Fruit fly (Drosophila melanogaster) whole organism, embryonic: Measurements from ENCODE around the gene Tsr1.

Experiments used
- Ada2b ChIP-seq: fragments of 200-800 bp; sonication (Bioruptor generic); IDR thresholded peaks from 2 replicates; pipeline ENCODE4 v1.3.6; 2022; ENCODE audit warnings: missing biosample characterization, missing genetic modification characterization
- Bdp1 ChIP-seq: fragments of 200-800 bp; sonication (Bioruptor generic); optimal IDR thresholded peaks from 3 replicates; lab custom pipeline; 2016; ENCODE audit warnings: missing biosample characterization, missing genetic modification characterization
- CG10565 ChIP-seq: fragments of 200-800 bp; sonication (Bioruptor generic); optimal IDR thresholded peaks from 3 replicates; lab custom pipeline; 2016; ENCODE audit warnings: missing biosample characterization, mild to moderate bottlenecking, missing genetic modification characterization
- CG11398 ChIP-seq: fragments of 200-800 bp; sonication (Bioruptor generic); optimal IDR thresholded peaks from 2 replicates; lab custom pipeline; 2016; ENCODE audit warnings: missing biosample characterization, missing genetic modification characterization
- CG11723 ChIP-seq: fragments of 200-800 bp; sonication (Bioruptor generic); optimal IDR thresholded peaks from 2 replicates; lab custom pipeline; 2017; ENCODE audit warnings: missing biosample characterization, mild to moderate bottlenecking, missing genetic modification characterization
- CG12155 ChIP-seq: fragments of 200-800 bp; sonication (Bioruptor generic); optimal IDR thresholded peaks from 3 replicates; lab custom pipeline; 2016; ENCODE audit warnings: missing biosample characterization, missing genetic modification characterization
- CG14441 ChIP-seq: fragments of 200-800 bp; sonication (Bioruptor generic); IDR thresholded peaks from 2 replicates; pipeline ENCODE4 v1.3.6; 2022; ENCODE audit warnings: missing biosample characterization, missing genetic modification characterization
- CG15011 ChIP-seq: fragments of 200-800 bp; sonication (Bioruptor generic); optimal IDR thresholded peaks from 3 replicates; lab custom pipeline; 2018; ENCODE audit warnings: missing biosample characterization, mild to moderate bottlenecking, missing genetic modification characterization
- CG15269 ChIP-seq: fragments of 200-800 bp; sonication (Bioruptor generic); optimal IDR thresholded peaks from 2 replicates; lab custom pipeline; 2018; ENCODE audit warnings: missing biosample characterization, mild to moderate bottlenecking, missing genetic modification characterization, moderate library complexity
- CG16815 ChIP-seq: fragments of 200-800 bp; sonication (Bioruptor generic); optimal IDR thresholded peaks from 3 replicates; lab custom pipeline; 2017; ENCODE audit warnings: missing biosample characterization, mild to moderate bottlenecking, missing genetic modification characterization
- CG17802 ChIP-seq: fragments of 200-800 bp; sonication (Bioruptor generic); optimal IDR thresholded peaks from 2 replicates; lab custom pipeline; 2018; ENCODE audit warnings: missing biosample characterization, mild to moderate bottlenecking, missing genetic modification characterization, moderate library complexity
- CG18619 ChIP-seq: fragments of 200-800 bp; sonication (Bioruptor generic); optimal IDR thresholded peaks from 3 replicates; lab custom pipeline; 2017; ENCODE audit warnings: missing biosample characterization, mild to moderate bottlenecking, missing genetic modification characterization
- CG34422 ChIP-seq: fragments of 200-800 bp; sonication (Bioruptor generic); IDR thresholded peaks from 3 replicates; pipeline ENCODE4 v1.3.6; 2022; ENCODE audit warnings: missing biosample characterization, missing genetic modification characterization
- CG7357 ChIP-seq: fragments of 200-800 bp; sonication (Bioruptor generic); IDR thresholded peaks from 3 replicates; pipeline ENCODE4 v1.3.6; 2022; ENCODE audit warnings: missing biosample characterization, missing genetic modification characterization
- CG7372 ChIP-seq: fragments of 200-800 bp; sonication (Bioruptor generic); IDR thresholded peaks from 2 replicates; pipeline ENCODE4 v1.3.6; 2022; ENCODE audit warnings: missing biosample characterization, missing genetic modification characterization
- CG7839 ChIP-seq: fragments of 200-800 bp; sonication (Bioruptor generic); optimal IDR thresholded peaks from 3 replicates; lab custom pipeline; 2018; ENCODE audit warnings: missing biosample characterization, mild to moderate bottlenecking, missing genetic modification characterization, moderate library complexity
- CG7928 ChIP-seq: fragments of 200-800 bp; sonication (Bioruptor generic); optimal IDR thresholded peaks from 2 replicates; lab custom pipeline; 2017; ENCODE audit warnings: missing biosample characterization, mild to moderate bottlenecking, missing genetic modification characterization
- CG8089 ChIP-seq: fragments of 200-800 bp; sonication (Bioruptor generic); optimal IDR thresholded peaks from 3 replicates; lab custom pipeline; 2016; ENCODE audit warnings: missing biosample characterization, missing genetic modification characterization
- CG8359 ChIP-seq: fragments of 200-800 bp; sonication (Bioruptor generic); optimal IDR thresholded peaks from 2 replicates; lab custom pipeline; 2017; ENCODE audit warnings: missing biosample characterization, mild to moderate bottlenecking, missing genetic modification characterization, borderline replicate concordance
- CG8924 ChIP-seq: fragments of 200-800 bp; optimal IDR thresholded peaks from 3 replicates; lab custom pipeline; 2019; ENCODE audit warnings: missing biosample characterization, mild to moderate bottlenecking, missing genetic modification characterization, moderate library complexity
- Chrac-16 ChIP-seq: fragments of 200-800 bp; sonication (Bioruptor generic); optimal IDR thresholded peaks from 3 replicates; lab custom pipeline; 2016; ENCODE audit warnings: missing biosample characterization, missing genetic modification characterization
- Dip2 ChIP-seq: fragments of 200-800 bp; sonication (Bioruptor generic); IDR thresholded peaks from 2 replicates; pipeline ENCODE4 v1.3.6; 2022; ENCODE audit warnings: missing biosample characterization, missing genetic modification characterization
- Elba2 ChIP-seq: fragments of 200-800 bp; sonication (Bioruptor generic); optimal IDR thresholded peaks from 3 replicates; lab custom pipeline; 2016; ENCODE audit warnings: missing biosample characterization, missing genetic modification characterization
- Fer1 ChIP-seq: fragments of 200-800 bp; sonication (Bioruptor generic); optimal IDR thresholded peaks from 2 replicates; lab custom pipeline; 2017; ENCODE audit warnings: missing biosample characterization, mild to moderate bottlenecking, missing genetic modification characterization
- Gug ChIP-seq: fragments of 200-800 bp; sonication (Bioruptor generic); IDR thresholded peaks from 4 replicates; pipeline ENCODE4 v1.3.6; 2022; ENCODE audit warnings: missing biosample characterization, missing genetic modification characterization
- HLH3B ChIP-seq: fragments of 200-800 bp; sonication (Bioruptor generic); IDR thresholded peaks from 2 replicates; pipeline ENCODE4 v1.3.6; 2022; ENCODE audit warnings: missing biosample characterization, missing genetic modification characterization
- Lhr ChIP-seq: fragments of 200-800 bp; sonication (Bioruptor generic); optimal IDR thresholded peaks from 3 replicates; lab custom pipeline; 2017; ENCODE audit warnings: mild to moderate bottlenecking, missing biosample characterization, missing genetic modification reagents, missing genetic modification characterization
- PHDP ChIP-seq: fragments of 200-800 bp; sonication (Bioruptor generic); optimal IDR thresholded peaks from 3 replicates; lab custom pipeline; 2018; ENCODE audit warnings: missing biosample characterization, mild to moderate bottlenecking, missing genetic modification characterization, moderate library complexity
- Ssrp ChIP-seq: fragments of 200-800 bp; sonication (Bioruptor generic); optimal IDR thresholded peaks from 2 replicates; lab custom pipeline; 2018; ENCODE audit warnings: missing biosample characterization, mild to moderate bottlenecking, missing genetic modification characterization, moderate library complexity
- Vsx1 ChIP-seq: fragments of 200-800 bp; sonication (Bioruptor generic); optimal IDR thresholded peaks from 2 replicates; lab custom pipeline; 2017; ENCODE audit warnings: missing biosample characterization, mild to moderate bottlenecking, missing genetic modification characterization, missing genetic modification reagents
- Xrp1 ChIP-seq: fragments of 200-800 bp; sonication (Bioruptor generic); IDR thresholded peaks from 2 replicates; pipeline ENCODE4 v1.3.6; 2022; ENCODE audit warnings: missing biosample characterization, missing genetic modification characterization
- ab ChIP-seq: fragments of 200-800 bp; sonication (Bioruptor generic); optimal IDR thresholded peaks from 2 replicates; lab custom pipeline; 2016; ENCODE audit warnings: missing biosample characterization, missing genetic modification characterization
- ac ChIP-seq: fragments of 200-800 bp; sonication (Bioruptor generic); optimal IDR thresholded peaks from 3 replicates; lab custom pipeline; 2017; ENCODE audit warnings: missing biosample characterization, mild to moderate bottlenecking, missing genetic modification characterization
- bbx ChIP-seq: fragments of 200-800 bp; sonication (Bioruptor generic); IDR thresholded peaks from 2 replicates; pipeline ENCODE4 v1.3.6; 2022; ENCODE audit warnings: missing biosample characterization, missing genetic modification characterization; ENCODE audit not compliant: partially characterized antibody
- bowl ChIP-seq: fragments of 200-800 bp; sonication (Bioruptor generic); IDR thresholded peaks from 2 replicates; pipeline ENCODE4 v1.3.6; 2022; ENCODE audit warnings: missing biosample characterization, missing genetic modification characterization
- cas ChIP-seq: fragments of 200-800 bp; sonication (Bioruptor generic); IDR thresholded peaks from 2 replicates; pipeline ENCODE4 v1.3.6; 2022; ENCODE audit warnings: missing biosample characterization, missing genetic modification characterization
- chinmo ChIP-seq: fragments of 200-800 bp; sonication (Bioruptor generic); IDR thresholded peaks from 4 replicates; pipeline ENCODE4 v1.3.6; 2022; ENCODE audit warnings: missing biosample characterization, missing genetic modification characterization; ENCODE audit not compliant: partially characterized antibody
- da ChIP-seq: fragments of 200-800 bp; sonication (Bioruptor generic); optimal IDR thresholded peaks from 2 replicates; lab custom pipeline; 2016; ENCODE audit warnings: missing biosample characterization, missing genetic modification characterization
- disco-r ChIP-seq: fragments of 200-800 bp; sonication (Bioruptor generic); optimal IDR thresholded peaks from 2 replicates; lab custom pipeline; 2016; ENCODE audit warnings: missing biosample characterization, missing genetic modification characterization
- fd64A ChIP-seq: fragments of 200-800 bp; sonication (Bioruptor generic); optimal IDR thresholded peaks from 3 replicates; lab custom pipeline; 2018; ENCODE audit warnings: missing biosample characterization, mild to moderate bottlenecking, missing genetic modification characterization
- ftz-f1 ChIP-seq: fragments of 200-800 bp; sonication (Bioruptor generic); optimal IDR thresholded peaks from 2 replicates; lab custom pipeline; 2016; ENCODE audit warnings: missing biosample characterization, missing genetic modification characterization
- grn ChIP-seq: fragments of 200-800 bp; sonication (Bioruptor generic); optimal IDR thresholded peaks from 3 replicates; lab custom pipeline; 2017; ENCODE audit warnings: missing biosample characterization, missing genetic modification characterization
- inv ChIP-seq: fragments of 200-800 bp; sonication (Bioruptor generic); IDR thresholded peaks from 2 replicates; pipeline ENCODE4 v1.3.6; 2022; ENCODE audit warnings: missing biosample characterization, missing genetic modification characterization; ENCODE audit not compliant: partially characterized antibody
- lab ChIP-seq: fragments of 200-800 bp; sonication (Bioruptor generic); optimal IDR thresholded peaks from 3 replicates; lab custom pipeline; 2017; ENCODE audit warnings: missing biosample characterization, missing genetic modification characterization, mild to moderate bottlenecking, moderate library complexity, missing genetic modification reagents
- pum ChIP-seq: fragments of 200-800 bp; sonication (Bioruptor generic); optimal IDR thresholded peaks from 2 replicates; lab custom pipeline; 2016; ENCODE audit warnings: missing biosample characterization, missing genetic modification characterization
- scrt ChIP-seq: fragments of 200-800 bp; sonication (Bioruptor generic); optimal IDR thresholded peaks from 2 replicates; lab custom pipeline; 2018; ENCODE audit warnings: missing biosample characterization, mild to moderate bottlenecking, missing genetic modification characterization, moderate library complexity
- sima ChIP-seq: fragments of 200-800 bp; sonication (Bioruptor generic); optimal IDR thresholded peaks from 2 replicates; lab custom pipeline; 2016; ENCODE audit warnings: missing biosample characterization, missing genetic modification characterization
- sna ChIP-seq: fragments of 200-800 bp; sonication (Bioruptor generic); IDR thresholded peaks from 2 replicates; pipeline ENCODE4 v1.3.6; 2022; ENCODE audit warnings: missing biosample characterization, missing genetic modification characterization; ENCODE audit not compliant: partially characterized antibody
- tgo ChIP-seq: fragments of 200-800 bp; sonication (Bioruptor generic); IDR thresholded peaks from 3 replicates; pipeline ENCODE4 v1.3.6; 2022; ENCODE audit warnings: missing biosample characterization, missing genetic modification characterization
- tio ChIP-seq: fragments of 200-800 bp; sonication (Bioruptor generic); optimal IDR thresholded peaks from 2 replicates; lab custom pipeline; 2017; ENCODE audit warnings: missing biosample characterization, missing genetic modification characterization, inconsistent platforms
- usp ChIP-seq: fragments of >200 bp; optimal IDR thresholded peaks from 2 replicates; lab custom pipeline; 2017; ENCODE audit warnings: missing biosample characterization, missing genetic modification characterization

Gene Tsr1

dm6 chr3L:21382158-21382610 is 47.2 kb downstream of the Tsr1 start, which contains the start of gene rgn (continued):
- no peak for TF ChIP-seq sima (GFP tag; lab: Kevin White, UChicago)
- no peak for TF ChIP-seq CG11398 (GFP tag; lab: Kevin White, UChicago)
- TF ChIP-seq Dip2 (GFP tag; lab: Robert Waterston, UW): no peak
- no peak for TF ChIP-seq CG8359 (GFP tag; lab: Kevin White, UChicago)
- peak; percentile 84 for TF ChIP-seq CG15269
- TF ChIP-seq bowl: no peak
- peak; percentile 76 for TF ChIP-seq CG8924 (tag; lab: Kevin White, UChicago)
- no peak for TF ChIP-seq sna (GFP tag; lab: Robert Waterston, UW)
- peak; percentile 81 for TF ChIP-seq Ada2b
- TF ChIP-seq CG7357 (GFP tag; lab: Robert Waterston, UW): peak; percentile 52; the same call in 1 of the 3 replicates
- TF ChIP-seq CG14441 (GFP tag; lab: Robert Waterston, UW): peak; percentile 83
- TF ChIP-seq Vsx1 (GFP tag; lab: Kevin White, UChicago): no peak
- peak; percentile 74 for TF ChIP-seq CG12155 (GFP tag; lab: Kevin White, UChicago)
- peak; percentile 82 for TF ChIP-seq tgo (GFP tag; lab: Robert Waterston, UW)
- peak; percentile 56 for TF ChIP-seq CG7928 (GFP tag; lab: Kevin White, UChicago)
- TF ChIP-seq grn (GFP tag; lab: Kevin White, UChicago): no peak
- TF ChIP-seq Elba2: no peak
- TF ChIP-seq tio (GFP tag; lab: Kevin White, UChicago): peak; percentile 56
- TF ChIP-seq PHDP (tag; lab: Kevin White, UChicago): peak; percentile 86
- TF ChIP-seq ftz-f1 (GFP tag; lab: Kevin White, UChicago): peak; percentile 7
- TF ChIP-seq inv (GFP tag; lab: Robert Waterston, UW): no peak
- TF ChIP-seq cas (GFP tag; lab: Robert Waterston, UW): no peak
- TF ChIP-seq CG18619 (GFP tag; lab: Kevin White, UChicago): peak; percentile 85
- peak; percentile 54 for TF ChIP-seq CG16815
- no peak for TF ChIP-seq disco-r (GFP tag; lab: Kevin White, UChicago)
- peak; percentile 87 for TF ChIP-seq chinmo
- peak; percentile 7 for TF ChIP-seq Bdp1 (GFP tag; lab: Kevin White, UChicago)
- TF ChIP-seq bbx: no peak
- peak; percentile 78 for TF ChIP-seq scrt (GFP tag; lab: Kevin White, UChicago)
- peak; percentile 63; the same call in 1 of the 4 replicates for TF ChIP-seq Gug (GFP tag; lab: Robert Waterston, UW)
- no peak for TF ChIP-seq CG17802 (tag; lab: Kevin White, UChicago)
- no peak for TF ChIP-seq ab
- no peak for TF ChIP-seq usp (GFP tag; lab: Kevin White, UChicago)
- TF ChIP-seq CG7372 (GFP tag; lab: Robert Waterston, UW): peak; percentile 56; the same call in 1 of the 2 replicates
- TF ChIP-seq CG10565 (GFP tag; lab: Kevin White, UChicago): no peak
- no peak for TF ChIP-seq fd64A
- TF ChIP-seq CG15011 (GFP tag; lab: Kevin White, UChicago): peak; percentile 57
- TF ChIP-seq CG11723 (GFP tag; lab: Kevin White, UChicago): peak; percentile 39
- peak; percentile 44 for TF ChIP-seq pum (GFP tag; lab: Kevin White, UChicago)
- TF ChIP-seq CG8089 (GFP tag; lab: Kevin White, UChicago): no peak
- peak; percentile 90 for TF ChIP-seq lab (GFP tag; lab: Kevin White, UChicago)
- TF ChIP-seq Chrac-16 (GFP tag; lab: Kevin White, UChicago): peak; percentile 64
- TF ChIP-seq Fer1 (GFP tag; lab: Kevin White, UChicago): peak; percentile 86
- no peak for TF ChIP-seq ac (GFP tag; lab: Kevin White, UChicago)
- TF ChIP-seq HLH3B (GFP tag; lab: Robert Waterston, UW): peak; percentile 47; the same call in 1 of the 2 replicates
- TF ChIP-seq CG34422 (GFP tag; lab: Robert Waterston, UW): peak; percentile 71; the same call in 1 of the 3 replicates
- TF ChIP-seq CG7839: peak; percentile 86
- TF ChIP-seq Lhr (GFP tag; lab: Kevin White, UChicago): no peak
- TF ChIP-seq Xrp1: peak; percentile 66
- no peak for TF ChIP-seq da (GFP tag; lab: Kevin White, UChicago)
- TF ChIP-seq Ssrp: peak; percentile 43
